Worm (Caenorhabditis elegans): Measurements from ENCODE around the gene H43I07.1.

H43I07.1 gene

DNA sequence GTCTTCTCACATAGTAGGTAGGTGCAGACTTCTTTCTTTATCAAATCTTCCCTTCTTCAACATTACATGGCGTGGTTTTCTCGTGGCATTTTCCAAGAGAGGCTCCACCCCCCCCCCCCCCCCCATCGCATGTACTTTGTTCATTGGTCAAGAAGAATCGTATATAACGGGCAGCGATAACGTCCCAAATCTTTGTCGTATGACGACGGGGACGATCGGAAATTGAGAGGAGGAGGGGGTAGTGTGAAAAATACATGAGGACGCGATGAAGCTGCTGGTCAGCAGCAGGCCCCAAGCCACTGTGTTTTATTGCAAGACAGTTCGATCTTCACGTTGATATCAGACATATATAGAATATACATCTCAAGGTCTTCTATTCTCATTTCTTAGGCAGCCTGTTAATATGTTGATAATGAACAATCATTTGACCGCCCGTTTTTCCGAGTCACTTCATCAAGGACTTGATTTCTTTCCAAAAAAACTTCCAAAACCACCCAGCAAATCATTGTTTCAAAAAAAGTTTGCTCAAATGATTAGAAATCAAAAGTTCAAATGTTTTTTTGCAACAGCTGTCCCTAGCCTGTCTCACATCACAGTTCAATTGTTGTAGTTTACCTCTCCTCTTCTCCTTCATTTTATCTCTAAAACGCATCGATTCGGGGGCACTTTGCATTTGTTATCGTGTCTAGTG, 17.9 kb upstream of the H43I07.1 start (continued):
- no peak for TF ChIP-seq madf-5 (GFP tag; IDR thresholded peaks at IDR 0.05)
- peak; percentile 37; the same call in 1 of the 2 replicates for TF ChIP-seq lin-38 (GFP tag; IDR thresholded peaks at IDR 0.05)
- no peak for TF ChIP-seq egl-27 (tag; optimal IDR thresholded peaks at IDR 0.05)
- 0 out of 2 replicates have a peak, but pooled peaks have one; percentile 33 for TF ChIP-seq arid-1 (GFP tag; conservative IDR thresholded peaks at IDR 0.05)
- no peak for TF ChIP-seq ZK546.5 (tag; optimal IDR thresholded peaks at IDR 0.05)
- TF ChIP-seq mes-2 (tag; optimal IDR thresholded peaks at IDR 0.05; ENCODE audit: poor library complexity, severe bottlenecking): peak; percentile 14
- 0 out of 2 replicates have a peak, but pooled peaks have one; percentile 34 for TF ChIP-seq mdt-29 (GFP tag; IDR thresholded peaks at IDR 0.05)
- no peak for TF ChIP-seq F37D6.2 (tag; optimal IDR thresholded peaks at IDR 0.05)
- peak; percentile 31 to 53 for TF ChIP-seq mdl-1 (tag; optimal IDR thresholded peaks at IDR 0.05)
- peak; percentile 5 for TF ChIP-seq spr-3 (GFP tag; optimal IDR thresholded peaks at IDR 0.05)
- no peak for TF ChIP-seq jun-1 (tag; optimal IDR thresholded peaks at IDR 0.05)
- TF ChIP-seq lim-7 (GFP tag; IDR thresholded peaks at IDR 0.05): 0 out of 2 replicates have a peak, but pooled peaks have one; percentile 43
- TF ChIP-seq dmd-6 (GFP tag; IDR thresholded peaks at IDR 0.05): peak; percentile 82
- no peak for TF ChIP-seq F44E2.7 (GFP tag; IDR thresholded peaks at IDR 0.05)

DNA sequence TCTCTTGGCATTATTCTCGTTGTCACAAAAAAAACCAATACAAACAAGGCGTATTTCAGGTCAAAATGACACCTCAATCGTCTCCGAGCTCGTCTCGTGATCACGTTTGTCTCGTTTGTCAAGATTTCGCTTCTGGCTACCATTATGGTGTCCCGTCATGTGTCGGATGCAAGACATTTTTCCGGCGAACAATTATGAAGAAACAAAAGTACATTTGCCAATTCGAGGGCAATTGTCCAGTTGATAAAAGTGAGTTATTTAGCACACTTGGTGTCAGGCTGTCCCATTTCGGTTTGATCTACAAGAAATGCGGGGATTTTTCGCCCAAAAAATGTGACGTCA, 17.4 kb upstream of the H43I07.1 start, which contains the start of gene nhr-114:
Gene nhr-114, plus strand, starts transcription at position 59 of the 342 bp plus-strand sequence.
- no peak for TF ChIP-seq spr-3 (GFP tag; optimal IDR thresholded peaks at IDR 0.05)
- no peak for TF ChIP-seq pha-4 (GFP tag; IDR thresholded peaks at IDR 0.05)
- no peak for TF ChIP-seq pha-4 (tag; optimal IDR thresholded peaks at IDR 0.05)
- peak; percentile 10 for TF ChIP-seq dve-1 (tag; optimal IDR thresholded peaks at IDR 0.05; ENCODE audit: insufficient read depth)
- no peak for TF ChIP-seq nhr-42 (GFP tag; IDR thresholded peaks at IDR 0.05)
- peak in 1 of 2 experiments; percentile 81 for TF ChIP-seq unc-62 (GFP tag; optimal IDR thresholded peaks at IDR 0.05 in 1 of 2)
- TF ChIP-seq unc-62 (tag; optimal IDR thresholded peaks at IDR 0.05): no peak
- TF ChIP-seq nhr-28 (tag; optimal IDR thresholded peaks at IDR 0.05): peak; percentile 57
- TF ChIP-seq hlh-30 (tag; optimal IDR thresholded peaks at IDR 0.05; ENCODE audit: insufficient read depth): peak; percentile 33
- no peak for TF ChIP-seq hlh-11 (tag; optimal IDR thresholded peaks at IDR 0.05)

DNA sequence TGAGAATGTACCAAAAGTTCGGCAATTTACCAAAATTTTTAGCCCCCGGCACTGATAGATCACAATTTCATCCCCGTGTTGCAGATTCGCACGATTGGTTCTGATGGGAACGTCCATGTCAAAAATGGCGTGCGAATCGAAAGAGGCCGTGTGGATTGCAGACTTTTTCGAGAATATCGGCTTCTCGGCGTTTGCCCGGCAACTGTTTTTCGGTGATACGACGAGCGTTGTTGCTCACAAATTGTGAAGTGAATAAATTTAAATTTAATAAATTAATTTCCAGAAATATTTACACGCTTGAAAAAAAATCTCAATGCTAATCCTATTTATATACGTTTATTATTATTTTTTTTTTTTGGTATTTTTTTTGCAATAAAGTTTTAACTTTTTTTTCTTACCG, 14.9 kb upstream of the H43I07.1 start:
- TF ChIP-seq duxl-1 (tag; optimal IDR thresholded peaks at IDR 0.05; ENCODE audit: poor library complexity): no peak
- TF ChIP-seq nhr-102 (tag; optimal IDR thresholded peaks at IDR 0.05): peak; percentile 38
- no peak for TF ChIP-seq ceh-28 (tag; optimal IDR thresholded peaks at IDR 0.05)

DNA sequence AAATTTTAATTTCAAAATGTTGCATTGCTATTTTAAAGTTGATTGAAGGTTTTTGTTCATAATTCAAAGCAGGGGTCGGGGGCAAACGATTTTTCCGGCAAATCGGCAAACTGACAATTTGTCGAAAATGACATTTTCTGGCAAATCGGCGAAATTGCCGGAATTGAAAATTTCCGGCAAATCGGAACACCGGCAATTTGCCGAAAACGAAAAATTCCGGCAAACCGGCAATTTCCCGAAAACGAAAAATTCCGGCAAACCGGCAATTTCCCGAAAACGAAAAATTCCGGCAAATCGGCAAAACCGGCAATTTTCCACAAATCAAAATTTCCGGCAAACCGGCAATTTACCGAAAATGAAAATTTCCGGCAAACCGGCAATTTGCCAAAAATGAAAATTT, 14.3 kb upstream of the H43I07.1 start:
- TF ChIP-seq php-3 (GFP tag; IDR thresholded peaks at IDR 0.05) (peak; percentile 12; the same call in 1 of the 2 replicates), attf-4 (tag; optimal IDR thresholded peaks at IDR 0.05) (no peak), sdz-12 (GFP tag; optimal IDR thresholded peaks at IDR 0.05) (no peak), lin-1 (GFP tag; IDR thresholded peaks at IDR 0.05) (no peak), T20F7.1 (GFP tag; optimal IDR thresholded peaks at IDR 0.05) (no peak), gei-8 (GFP tag; optimal IDR thresholded peaks at IDR 0.05) (peak; percentile 56), dpl-1 (GFP tag; optimal IDR thresholded peaks at IDR 0.05) (no peak), set-16 (GFP tag; IDR thresholded peaks at IDR 0.05) (peak; percentile 35; the same call in 1 of the 2 replicates), hmg-1.1 (GFP tag; IDR thresholded peaks at IDR 0.05) (peak; percentile 31; the same call in 1 of the 2 replicates), egl-43 (GFP tag; IDR thresholded peaks at IDR 0.05) (peak; percentile 47; the same call in 1 of the 2 replicates), tra-1 (GFP tag; IDR thresholded peaks at IDR 0.05) (no peak; the same call in 1 of the 2 replicates), vab-7 (GFP tag; IDR thresholded peaks at IDR 0.05) (0 out of 2 replicates have a peak, but pooled peaks have one; percentile 22), dmd-6 (GFP tag; IDR thresholded peaks at IDR 0.05) (peak; percentile 45), nhr-10 (tag; optimal IDR thresholded peaks at IDR 0.05) (no peak), F49E8.2 (tag; optimal IDR thresholded peaks at IDR 0.05; ENCODE audit: borderline replicate concordance) (no peak), zfp-3 (GFP tag; conservative IDR thresholded peaks at IDR 0.05) (0 out of 2 replicates have a peak, but pooled peaks have one; percentile 84), ztf-7 (tag; optimal IDR thresholded peaks at IDR 0.05) (no peak), madf-5 (GFP tag; IDR thresholded peaks at IDR 0.05) (0 out of 4 replicates have a peak, but pooled peaks of 1 of the 2 experiments have one; percentile 62), nhr-48 (tag; optimal IDR thresholded peaks at IDR 0.05) (no peak), duxl-1 (tag; optimal IDR thresholded peaks at IDR 0.05; ENCODE audit: poor library complexity) (peak; percentile 21), lsy-2 (tag; optimal IDR thresholded peaks at IDR 0.05) (no peak), spr-3 (GFP tag; optimal IDR thresholded peaks at IDR 0.05) (no peak)
